Fruit fly (Drosophila melanogaster): ENCODE measurements around the gene CG14257.

DNA sequence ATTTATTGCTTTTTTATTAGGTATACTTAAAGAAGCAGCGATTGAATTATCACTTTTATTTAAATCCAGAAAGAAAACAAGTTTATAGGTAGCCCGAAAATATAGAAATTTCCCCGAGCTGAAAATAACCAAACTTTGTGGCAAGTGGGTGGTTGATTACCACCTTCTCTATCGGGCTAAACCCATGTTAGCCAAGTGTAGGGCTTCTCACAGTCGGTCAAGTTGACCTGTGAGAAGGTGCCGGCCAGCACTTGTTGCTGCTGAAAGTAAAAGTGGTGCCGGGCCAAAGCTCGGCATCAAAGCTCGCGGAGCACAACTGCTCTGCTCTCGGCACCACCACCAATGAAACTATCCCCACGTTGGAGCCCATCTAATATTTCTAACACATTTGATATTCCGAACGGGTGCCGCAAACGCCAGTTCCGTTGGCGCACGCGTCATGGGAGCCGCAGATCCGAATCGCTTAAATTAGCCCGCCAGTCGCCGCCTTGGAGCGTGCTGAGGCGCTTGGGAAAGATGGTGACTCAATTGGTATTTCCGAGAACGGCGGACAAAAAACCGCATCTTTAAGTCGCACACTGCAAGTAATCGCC, 4.7 kb upstream of the CG14257 start:
- no peak for TF ChIP-seq Myc (optimal IDR thresholded peaks at IDR 0.05)
- TF ChIP-seq ttk (optimal IDR thresholded peaks at IDR 0.05) = no peak
- TF ChIP-seq h (optimal IDR thresholded peaks at IDR 0.05) = no peak

Measured in Kc167 (cell line).